Fruit fly (Drosophila melanogaster): ENCODE results near the gene CG3213.

The CG3213 gene

DNA sequence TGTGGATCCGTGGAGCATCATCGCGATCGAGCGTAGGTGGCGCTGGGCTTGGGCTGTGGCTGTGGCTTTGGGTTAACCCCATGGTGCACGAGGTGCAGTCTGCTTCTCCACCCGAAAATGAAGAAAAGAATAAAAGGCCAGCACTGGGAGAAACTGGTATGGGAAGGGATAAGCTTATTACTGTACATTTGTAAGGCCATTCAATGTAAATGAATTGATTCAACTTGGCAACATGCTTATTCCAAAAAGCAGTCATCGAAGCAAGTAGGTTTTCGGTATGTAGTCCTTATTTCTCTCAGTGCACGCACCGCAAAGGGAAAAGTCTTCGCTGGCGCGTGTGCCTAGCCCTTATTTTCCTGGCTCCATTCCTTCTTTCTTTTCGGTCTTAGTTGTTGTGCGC lies 47.1 kb upstream of the CG3213 start (continued):
- TF ChIP-seq so (GFP tag; IDR thresholded peaks at IDR 0.05) (no peak), CG10147 (GFP tag; optimal IDR thresholded peaks at IDR 0.05) (no peak), slou (GFP tag; optimal IDR thresholded peaks at IDR 0.05) (no peak), her (GFP tag; optimal IDR thresholded peaks at IDR 0.05) (peak; percentile 8), CG1529 (GFP tag; optimal IDR thresholded peaks at IDR 0.05) (peak; percentile 35), CG9215 (GFP tag; IDR thresholded peaks at IDR 0.05) (peak; percentile 20; the same call in 1 of the 2 replicates), Hr51 (GFP tag; optimal IDR thresholded peaks at IDR 0.05) (no peak), pho (GFP tag; optimal IDR thresholded peaks at IDR 0.05) (no peak), Xrp1 (GFP tag; IDR thresholded peaks at IDR 0.05) (peak; percentile 71)

DNA sequence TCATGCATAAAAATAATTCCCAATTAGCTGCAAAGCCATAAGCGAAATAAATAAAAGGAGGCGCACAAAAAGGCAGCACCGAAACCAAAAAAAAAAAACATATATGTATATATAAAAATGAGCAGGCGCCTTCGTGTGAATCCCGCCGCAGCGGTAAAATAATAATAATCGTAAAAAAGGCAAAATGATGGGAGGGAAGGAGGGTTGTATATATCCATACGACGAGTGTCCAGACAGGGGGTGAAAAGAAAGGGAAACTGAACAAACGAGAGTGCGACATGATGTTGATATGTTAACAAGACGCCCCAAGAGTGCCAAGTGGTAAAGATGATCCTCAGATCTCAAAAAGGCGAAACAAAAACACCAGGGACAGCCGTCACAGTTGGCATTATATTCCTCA lies 45.1 kb upstream of the CG3213 start:
- TF ChIP-seq gsb-n (tag; optimal IDR thresholded peaks at IDR 0.05), result no peak
- TF ChIP-seq CG9932 (GFP tag; IDR thresholded peaks at IDR 0.05), result no peak
- TF ChIP-seq CG13775 (GFP tag; optimal IDR thresholded peaks at IDR 0.05), result no peak

DNA sequence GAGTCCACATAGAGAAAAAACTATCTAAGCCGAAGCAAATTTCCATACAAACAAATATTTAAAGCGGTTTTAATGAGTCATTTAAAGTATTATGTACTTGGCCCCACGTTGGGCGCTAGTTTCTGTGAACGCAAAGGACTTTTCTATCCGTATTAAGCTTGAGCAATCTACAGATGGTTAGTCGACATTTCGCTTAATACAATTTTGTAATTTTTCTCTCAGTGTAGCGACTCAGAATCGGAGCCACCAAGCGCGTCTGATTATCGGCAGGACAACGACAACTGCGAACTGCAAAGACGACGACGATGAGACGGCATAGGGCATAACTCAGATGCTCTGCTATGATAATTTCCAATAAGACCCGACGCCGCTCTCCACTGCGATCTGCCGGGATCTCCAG lies 43.0 kb upstream of the CG3213 start:
- peak in 1 of 2 experiments; percentile 3 for TF ChIP-seq bsh (GFP tag; optimal IDR thresholded peaks at IDR 0.05)
- no peak for TF ChIP-seq CG18262 (tag; optimal IDR thresholded peaks at IDR 0.05)
- TF ChIP-seq CG17361 (GFP tag; IDR thresholded peaks at IDR 0.05), result peak; percentile 57; the same call in 1 of the 3 replicates

DNA sequence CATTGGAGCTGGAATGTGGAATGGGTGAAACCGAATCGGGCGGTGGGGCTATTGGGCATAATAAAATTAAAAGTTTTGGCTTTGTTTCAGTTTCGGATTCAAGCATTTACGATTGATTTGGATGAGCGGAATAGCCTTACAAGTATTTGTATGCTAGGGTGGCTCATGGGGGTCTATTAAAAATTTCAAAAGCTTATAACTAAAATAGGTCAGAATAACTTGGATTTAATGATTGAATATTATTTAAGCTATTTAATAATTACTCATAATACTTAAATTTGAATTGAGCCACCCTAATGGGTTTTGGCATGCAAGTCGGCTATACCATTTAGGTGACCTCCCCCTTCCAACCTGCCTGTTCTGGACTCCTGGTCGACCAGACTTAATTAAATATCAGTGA lies 40.2 kb upstream of the CG3213 start:
- TF ChIP-seq az2 (GFP tag; optimal IDR thresholded peaks at IDR 0.05) (no peak), CG16813 (GFP tag; IDR thresholded peaks at IDR 0.05; ENCODE audit: partially characterized antibody) (no peak), CG2712 (tag; optimal IDR thresholded peaks at IDR 0.05) (peak; percentile 27), z (GFP tag; IDR thresholded peaks at IDR 0.05) (no peak), Nf-YA (GFP tag; IDR thresholded peaks at IDR 0.05) (0 out of 2 replicates have a peak, but pooled peaks have one; percentile 9), CG5953 (GFP tag; IDR thresholded peaks at IDR 0.05) (no peak), CG34224 (GFP tag; IDR thresholded peaks at IDR 0.05; ENCODE audit: partially characterized antibody) (no peak), slou (GFP tag; optimal IDR thresholded peaks at IDR 0.05) (no peak), Hmr (GFP tag; optimal IDR thresholded peaks at IDR 0.05) (peak; percentile 2), CG16815 (GFP tag; optimal IDR thresholded peaks at IDR 0.05) (no peak), Vsx1 (GFP tag; optimal IDR thresholded peaks at IDR 0.05) (no peak), YL-1 (GFP tag; optimal IDR thresholded peaks at IDR 0.05) (no peak), CG15269 (tag; optimal IDR thresholded peaks at IDR 0.05) (peak; percentile 13), Hand (GFP tag; optimal IDR thresholded peaks at IDR 0.05) (no peak), en (GFP tag; optimal IDR thresholded peaks at IDR 0.05) (no peak), otp (GFP tag; IDR thresholded peaks at IDR 0.05) (no peak), CG9932 (GFP tag; IDR thresholded peaks at IDR 0.05) (0 out of 2 replicates have a peak, but pooled peaks have one; percentile 7), ab (GFP tag; optimal IDR thresholded peaks at IDR 0.05) (no peak), Ravus (GFP tag; IDR thresholded peaks at IDR 0.05) (no peak), H2.0 (GFP tag; IDR thresholded peaks at IDR 0.05) (no peak), CG11695 (GFP tag; IDR thresholded peaks at IDR 0.05) (peak; percentile 57; the same call in 1 of the 3 replicates), ftz-f1 (GFP tag; optimal IDR thresholded peaks at IDR 0.05) (no peak), bsh (GFP tag; optimal IDR thresholded peaks at IDR 0.05) (peak in 1 of 2 experiments; percentile 23), CG33557 (GFP tag; optimal IDR thresholded peaks at IDR 0.05) (no peak), Jarid2 (GFP tag; optimal IDR thresholded peaks at IDR 0.05) (no peak), Rx (GFP tag; IDR thresholded peaks at IDR 0.05) (no peak), CG2202 (tag; optimal IDR thresholded peaks at IDR 0.05) (no peak), gsb-n (tag; optimal IDR thresholded peaks at IDR 0.05) (no peak), vvl (GFP tag; IDR thresholded peaks at IDR 0.05) (peak; percentile 55), CG7963 (GFP tag; IDR thresholded peaks at IDR 0.05; ENCODE audit: partially characterized antibody) (no peak), CG13894 (tag; optimal IDR thresholded peaks at IDR 0.05) (no peak), pita (GFP tag; optimal IDR thresholded peaks at IDR 0.05) (no peak), gce (GFP tag; IDR thresholded peaks at IDR 0.05) (no peak), CG8281 (tag; optimal IDR thresholded peaks at IDR 0.05) (no peak), CG31441 (GFP tag; IDR thresholded peaks at IDR 0.05) (0 out of 2 replicates have a peak, but pooled peaks have one; percentile 22)

Data from whole organism, embryonic.